Fruit fly (Drosophila melanogaster): ENCODE results near the gene Hmu.

The Hmu gene

DNA sequence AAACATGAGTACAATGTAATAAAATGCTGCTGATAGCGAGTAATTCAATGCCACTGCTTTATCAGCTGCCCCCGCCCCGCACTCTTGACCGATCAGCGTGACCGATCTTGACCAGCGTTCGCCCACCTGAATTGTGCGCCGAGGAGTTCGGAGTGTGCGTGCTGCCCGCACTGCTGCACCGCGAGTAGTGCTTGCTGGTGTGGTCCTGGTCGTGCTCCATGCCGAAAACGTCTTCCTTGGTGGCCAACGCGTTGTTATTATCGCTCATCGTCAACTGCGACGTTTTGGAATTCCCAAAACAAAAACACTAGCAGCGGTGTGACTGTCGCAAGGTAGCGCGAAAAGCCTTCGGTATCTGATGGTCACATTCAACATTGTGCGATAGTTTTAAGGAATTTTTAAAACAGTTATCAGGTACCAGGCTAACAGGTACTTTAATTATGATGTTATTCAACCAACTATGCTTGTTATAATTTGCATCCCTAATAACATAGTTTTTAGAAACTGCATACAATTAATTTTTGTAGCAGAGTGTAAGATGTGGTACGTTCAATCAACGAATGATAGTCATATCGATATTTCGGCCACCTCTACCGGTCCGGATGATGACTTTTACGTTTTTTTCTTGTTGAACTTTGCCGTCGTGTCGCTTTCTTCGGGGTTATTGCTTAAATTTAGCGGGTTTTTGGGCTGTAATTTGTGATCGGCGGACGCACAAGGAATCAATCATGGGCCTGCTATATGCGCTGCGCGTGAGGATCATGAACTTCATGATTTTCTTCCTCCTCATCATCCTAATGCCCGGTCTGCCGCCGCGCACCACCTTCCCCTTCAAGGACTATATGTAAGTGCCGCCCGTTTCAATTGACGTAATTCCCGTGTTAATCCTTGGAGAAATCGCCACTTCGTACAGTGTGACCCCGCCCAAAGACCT is at the start of gene Hmu, which contains the start of gene bigmax:
Gene Hmu, plus strand, starts transcription at position 568 of the 934 bp plus-strand sequence.
Gene bigmax, minus strand, starts transcription at position 325 of the 934 bp plus-strand sequence.
- no peak for TF ChIP-seq CG13204 (GFP tag; optimal IDR thresholded peaks at IDR 0.05)
- peak; percentile 65 for TF ChIP-seq Pif1A (GFP tag; optimal IDR thresholded peaks at IDR 0.05)
- TF ChIP-seq gl (tag; optimal IDR thresholded peaks at IDR 0.05) = peak; percentile 43
- TF ChIP-seq CG32121 (GFP tag; IDR thresholded peaks at IDR 0.05) = peak; percentile 78
- peak; percentile 62 for TF ChIP-seq CG8159 (tag; optimal IDR thresholded peaks at IDR 0.05)
- TF ChIP-seq fd96Ca (GFP tag; IDR thresholded peaks at IDR 0.05) = peak; percentile 75
- TF ChIP-seq CG9948 (tag; optimal IDR thresholded peaks at IDR 0.05) = peak; percentile 62
- peak; percentile 80 for TF ChIP-seq Ets98B (GFP tag; IDR thresholded peaks at IDR 0.05)
- peak; percentile 36 for TF ChIP-seq Pif1B (GFP tag; optimal IDR thresholded peaks at IDR 0.05)
- TF ChIP-seq EcR (GFP tag; optimal IDR thresholded peaks at IDR 0.05) = peak; percentile 66
- no peak for TF ChIP-seq CG10348 (GFP tag; IDR thresholded peaks at IDR 0.05)
- peak; percentile 60 for TF ChIP-seq CG17806 (tag; optimal IDR thresholded peaks at IDR 0.05)
- TF ChIP-seq D1 (tag; optimal IDR thresholded peaks at IDR 0.05) = no peak
- peak; percentile 65 for TF ChIP-seq Snoo (tag; optimal IDR thresholded peaks at IDR 0.05)
- peak; percentile 45; the same call in 1 of the 2 replicates for TF ChIP-seq rn (GFP tag; IDR thresholded peaks at IDR 0.05)
- TF ChIP-seq CG4496 (GFP tag; IDR thresholded peaks at IDR 0.05) = peak; percentile 83
- TF ChIP-seq CG14655 (GFP tag; optimal IDR thresholded peaks at IDR 0.05) = peak; percentile 69
- TF ChIP-seq CG34367 (tag; optimal IDR thresholded peaks at IDR 0.05) = peak; percentile 53
- TF ChIP-seq CG8301 (tag; optimal IDR thresholded peaks at IDR 0.05) = peak; percentile 67
- peak; percentile 42; the same call in 1 of the 2 replicates for TF ChIP-seq CG12605 (GFP tag; IDR thresholded peaks at IDR 0.05)
- peak; percentile 67 for TF ChIP-seq CG15710 (tag; optimal IDR thresholded peaks at IDR 0.05)

DNA sequence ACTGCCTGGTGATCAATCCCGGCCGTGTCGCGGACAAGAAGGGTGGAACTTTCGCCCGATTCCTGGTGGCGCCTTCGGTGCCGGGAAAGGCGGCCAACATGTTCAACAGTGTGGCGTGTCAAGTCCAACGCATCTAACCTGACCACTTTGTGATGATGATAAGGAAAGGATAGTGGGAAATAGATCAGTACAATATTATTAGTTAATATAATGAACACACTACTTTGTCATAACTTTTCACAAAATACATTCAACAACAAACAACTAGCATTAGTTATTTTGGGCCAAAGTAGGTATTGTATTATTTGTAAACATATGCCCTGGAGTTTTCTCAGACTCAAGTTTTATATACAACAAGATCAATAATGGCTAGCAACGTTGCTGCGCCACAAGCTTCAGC is 47.6 kb upstream of the Hmu start, which contains the start of gene CG17991:
Gene CG17991, plus strand, starts transcription at position 301 of the 400 bp plus-strand sequence.
- no peak for TF ChIP-seq CG10348 (GFP tag; IDR thresholded peaks at IDR 0.05)
- no peak for TF ChIP-seq CG15710 (tag; optimal IDR thresholded peaks at IDR 0.05)
- TF ChIP-seq Pif1A (GFP tag; optimal IDR thresholded peaks at IDR 0.05) = no peak
- no peak for TF ChIP-seq rn (GFP tag; IDR thresholded peaks at IDR 0.05)
- TF ChIP-seq CG4496 (GFP tag; IDR thresholded peaks at IDR 0.05) = no peak
- no peak for TF ChIP-seq CG9948 (tag; optimal IDR thresholded peaks at IDR 0.05)
- TF ChIP-seq CG32121 (GFP tag; IDR thresholded peaks at IDR 0.05) = no peak
- no peak for TF ChIP-seq D1 (tag; optimal IDR thresholded peaks at IDR 0.05)
- no peak for TF ChIP-seq Snoo (tag; optimal IDR thresholded peaks at IDR 0.05)
- TF ChIP-seq CG34367 (tag; optimal IDR thresholded peaks at IDR 0.05) = no peak
- TF ChIP-seq CG17806 (tag; optimal IDR thresholded peaks at IDR 0.05) = no peak

DNA sequence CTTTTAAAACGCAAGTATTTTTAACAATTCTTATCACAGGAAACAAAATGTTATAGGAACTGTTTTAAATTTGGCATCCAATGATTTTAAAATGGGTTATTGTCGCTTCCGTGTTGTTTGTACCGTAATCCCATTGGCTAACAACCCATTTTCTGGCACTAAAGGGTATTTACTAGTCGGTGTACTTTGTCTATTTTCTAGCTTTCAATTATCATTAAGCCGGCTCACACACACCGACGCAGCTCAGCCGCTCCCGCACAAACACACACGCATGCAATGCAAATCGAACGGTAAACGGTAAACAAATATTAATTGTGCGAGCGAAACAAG is 44.2 kb upstream of the Hmu start:
- no peak for TF ChIP-seq CG32121 (GFP tag; IDR thresholded peaks at IDR 0.05)

DNA sequence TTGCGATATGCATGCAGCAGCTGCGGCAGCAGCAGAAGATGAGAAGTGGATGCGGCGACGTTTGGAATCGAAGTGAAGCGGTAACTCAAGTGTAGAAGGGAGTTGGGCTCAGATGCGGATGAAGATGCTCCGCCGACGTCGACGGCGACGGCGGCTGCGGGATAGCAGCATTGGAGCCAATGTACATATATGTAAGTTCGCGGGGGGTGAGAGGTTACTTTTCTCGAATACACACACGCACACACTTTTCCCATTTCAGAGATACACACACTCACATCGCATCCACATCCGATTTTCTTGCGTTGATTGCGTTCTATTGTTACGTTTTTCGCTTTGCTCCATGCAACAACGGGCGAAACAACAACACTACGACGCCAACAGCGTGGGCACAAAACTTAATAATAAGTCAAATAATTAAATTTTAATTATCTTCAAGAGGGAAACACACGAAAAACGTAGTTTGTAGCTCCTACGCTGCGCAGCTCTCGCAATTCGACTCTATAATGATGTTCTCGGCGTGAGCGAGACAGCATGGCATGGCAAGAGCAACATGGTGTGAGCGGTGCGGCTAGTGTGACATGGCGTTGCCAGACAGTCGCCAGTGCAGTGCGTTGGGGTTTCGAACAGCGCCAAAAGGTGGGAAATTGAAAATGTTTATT is 43.7 kb upstream of the Hmu start, which contains the start of gene CG18766:
Gene CG18766, minus strand, starts transcription at position 508 of the 659 bp plus-strand sequence.
- TF ChIP-seq CG12605 (GFP tag; IDR thresholded peaks at IDR 0.05) (no peak), CG4496 (GFP tag; IDR thresholded peaks at IDR 0.05) (no peak), D1 (tag; optimal IDR thresholded peaks at IDR 0.05) (no peak), CG13204 (GFP tag; optimal IDR thresholded peaks at IDR 0.05) (peak; percentile 82), Pif1B (GFP tag; optimal IDR thresholded peaks at IDR 0.05) (peak; percentile 41), Snoo (tag; optimal IDR thresholded peaks at IDR 0.05) (peak; percentile 26), EcR (GFP tag; optimal IDR thresholded peaks at IDR 0.05) (peak; percentile 54), fd96Ca (GFP tag; IDR thresholded peaks at IDR 0.05) (0 out of 3 replicates have a peak, but pooled peaks have one; percentile 17), Ets98B (GFP tag; IDR thresholded peaks at IDR 0.05) (peak; percentile 24; the same call in 1 of the 2 replicates), gl (tag; optimal IDR thresholded peaks at IDR 0.05) (peak; percentile 26)

DNA sequence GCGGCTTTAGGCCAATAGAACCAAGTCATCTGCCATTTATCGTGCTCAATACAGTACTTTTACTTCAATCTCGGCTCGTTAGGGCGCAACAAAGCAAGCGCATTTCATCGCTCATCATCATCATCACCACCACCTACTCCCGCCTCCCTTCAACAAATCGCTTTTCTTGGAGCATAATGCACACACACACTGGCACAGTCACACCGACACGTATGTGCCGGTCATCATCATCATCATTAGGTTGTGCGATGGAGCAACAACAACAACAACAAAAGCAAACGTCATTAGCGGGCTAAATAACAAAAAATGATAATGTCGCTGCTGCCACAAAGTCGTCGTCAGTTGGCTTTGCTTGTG is 43.2 kb upstream of the Hmu start:
- TF ChIP-seq CG32121 (GFP tag; IDR thresholded peaks at IDR 0.05) = 0 out of 2 replicates have a peak, but pooled peaks have one; percentile 25
- no peak for TF ChIP-seq CG8159 (tag; optimal IDR thresholded peaks at IDR 0.05)
- TF ChIP-seq CG12605 (GFP tag; IDR thresholded peaks at IDR 0.05) = no peak

DNA sequence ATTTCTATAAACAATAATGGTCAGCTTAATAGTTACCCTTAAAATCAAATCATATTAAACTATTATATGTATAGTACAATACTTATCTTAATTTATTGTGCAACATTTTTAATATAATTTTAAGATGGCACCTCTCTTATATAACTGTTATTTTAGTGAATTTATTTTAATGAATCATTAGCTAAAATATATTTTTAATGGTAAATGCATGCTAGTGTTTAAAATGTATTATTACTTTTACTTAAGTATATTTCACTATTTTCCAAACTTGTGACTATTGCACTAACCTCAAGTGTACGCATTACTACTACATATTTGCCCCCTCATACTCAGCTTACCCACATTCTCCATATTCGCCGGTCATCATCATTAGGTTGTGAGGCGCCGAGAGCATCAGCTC is 42.3 kb upstream of the Hmu start:
- TF ChIP-seq CG12605 (GFP tag; IDR thresholded peaks at IDR 0.05) (peak; percentile 64), CG9948 (tag; optimal IDR thresholded peaks at IDR 0.05) (peak; percentile 83), CG15710 (tag; optimal IDR thresholded peaks at IDR 0.05) (peak; percentile 80), Snoo (tag; optimal IDR thresholded peaks at IDR 0.05) (no peak), Ets98B (GFP tag; IDR thresholded peaks at IDR 0.05) (no peak), CG14655 (GFP tag; optimal IDR thresholded peaks at IDR 0.05) (no peak), rn (GFP tag; IDR thresholded peaks at IDR 0.05) (no peak), D1 (tag; optimal IDR thresholded peaks at IDR 0.05) (no peak), CG8301 (tag; optimal IDR thresholded peaks at IDR 0.05) (peak; percentile 81), gl (tag; optimal IDR thresholded peaks at IDR 0.05) (no peak), CG17806 (tag; optimal IDR thresholded peaks at IDR 0.05) (peak; percentile 69), CG4496 (GFP tag; IDR thresholded peaks at IDR 0.05) (peak; percentile 48; the same call in 1 of the 3 replicates), fd96Ca (GFP tag; IDR thresholded peaks at IDR 0.05) (no peak), Pif1A (GFP tag; optimal IDR thresholded peaks at IDR 0.05) (peak; percentile 5), CG13204 (GFP tag; optimal IDR thresholded peaks at IDR 0.05) (peak; percentile 10), CG32121 (GFP tag; IDR thresholded peaks at IDR 0.05) (peak; percentile 49), CG10348 (GFP tag; IDR thresholded peaks at IDR 0.05) (no peak), CG34367 (tag; optimal IDR thresholded peaks at IDR 0.05) (peak; percentile 68), EcR (GFP tag; optimal IDR thresholded peaks at IDR 0.05) (no peak), CG8159 (tag; optimal IDR thresholded peaks at IDR 0.05) (peak; percentile 87), Pif1B (GFP tag; optimal IDR thresholded peaks at IDR 0.05) (no peak)

Data from whole organism, pupa.